Fruit fly (Drosophila melanogaster) whole organism, adult: Measurements from ENCODE around the gene Ssb-c31a.
A peak's percentile ranks its signal among the peaks of the same experiment; 100 is the strongest.

Source experiments
- CG11617 ChIP-seq: fragments of 200-800 bp; sonication (Bioruptor generic); optimal IDR thresholded peaks from 2 replicates; lab custom pipeline; 2017; ENCODE audit warnings: mild to moderate bottlenecking, missing biosample characterization, missing genetic modification reagents, missing genetic modification characterization
- CG12768 ChIP-seq: fragments of 200-800 bp; sonication (Bioruptor generic); optimal IDR thresholded peaks from 2 replicates; lab custom pipeline; 2017; ENCODE audit warnings: missing biosample characterization, missing genetic modification characterization, mild to moderate bottlenecking, moderate library complexity, missing genetic modification reagents
- CG14711 ChIP-seq: fragments of 200-800 bp; sonication (Bioruptor generic); optimal IDR thresholded peaks from 2 replicates; lab custom pipeline; 2018; ENCODE audit warnings: missing biosample characterization, mild to moderate bottlenecking, missing genetic modification characterization, moderate library complexity
- CG1620 ChIP-seq: fragments of 200-800 bp; sonication (Bioruptor generic); optimal IDR thresholded peaks from 2 replicates; lab custom pipeline; 2016; ENCODE audit warnings: missing biosample characterization, missing genetic modification characterization
- CG33017 ChIP-seq: fragments of 200-800 bp; sonication (Bioruptor generic); optimal IDR thresholded peaks from 2 replicates; lab custom pipeline; 2018; ENCODE audit warnings: missing biosample characterization, mild to moderate bottlenecking, missing genetic modification characterization, moderate library complexity
- CG5204 ChIP-seq: fragments of 200-800 bp; sonication (Bioruptor generic); optimal IDR thresholded peaks from 2 replicates; lab custom pipeline; 2016; ENCODE audit warnings: missing biosample characterization, missing genetic modification characterization
- CG7045 ChIP-seq: fragments of 200-800 bp; sonication (Bioruptor generic); optimal IDR thresholded peaks from 2 replicates; lab custom pipeline; 2017; ENCODE audit warnings: missing biosample characterization, mild to moderate bottlenecking, missing genetic modification characterization
- CG7101 ChIP-seq: fragments of 200-800 bp; sonication (Bioruptor generic); optimal IDR thresholded peaks from 2 replicates; lab custom pipeline; 2018; ENCODE audit warnings: missing biosample characterization, mild to moderate bottlenecking, missing genetic modification characterization, moderate library complexity
- Clk ChIP-seq: fragments of 200-800 bp; sonication (Bioruptor generic); optimal IDR thresholded peaks from 2 replicates; lab custom pipeline; 2017; ENCODE audit warnings: missing biosample characterization, missing genetic modification characterization
- Crg-1 ChIP-seq: fragments of 200-800 bp; sonication (Bioruptor generic); optimal IDR thresholded peaks from 2 replicates; lab custom pipeline; 2016; ENCODE audit warnings: missing biosample characterization, missing genetic modification characterization
- Hr96 ChIP-seq: fragments of 200-800 bp; sonication (Bioruptor generic); optimal IDR thresholded peaks from 2 replicates; lab custom pipeline; 2016; ENCODE audit warnings: missing biosample characterization, missing genetic modification characterization
- Mnt ChIP-seq: fragments of 200-800 bp; sonication (Bioruptor generic); optimal IDR thresholded peaks from 2 replicates; lab custom pipeline; 2016; ENCODE audit warnings: missing biosample characterization, mild to moderate bottlenecking, missing genetic modification characterization
- bab1 ChIP-seq: fragments of 200-800 bp; sonication (Bioruptor generic); optimal IDR thresholded peaks from 3 replicates; lab custom pipeline; 2019; ENCODE audit warnings: missing biosample characterization, mild to moderate bottlenecking, missing genetic modification characterization, moderate library complexity
- cic ChIP-seq: fragments of 200-800 bp; sonication (Bioruptor generic); optimal IDR thresholded peaks from 2 replicates; lab custom pipeline; 2017; ENCODE audit warnings: missing biosample characterization, mild to moderate bottlenecking, missing genetic modification characterization, moderate library complexity
- cnc ChIP-seq, 2 experiments: fragments of >200 bp; optimal IDR thresholded peaks; 2 replicates each; lab custom pipeline; 2017
- kay ChIP-seq: fragments of 200-800 bp; sonication (Bioruptor generic); peaks from one replicate; lab custom pipeline; 2016; ENCODE audit warnings: missing biosample characterization, missing genetic modification characterization, borderline replicate concordance
- ovo ChIP-seq: fragments of 200-800 bp; sonication (Bioruptor generic); optimal IDR thresholded peaks from 2 replicates; lab custom pipeline; 2016; ENCODE audit warnings: missing biosample characterization, missing genetic modification characterization
- pad ChIP-seq: fragments of 200-800 bp; sonication (Bioruptor generic); optimal IDR thresholded peaks from 3 replicates; lab custom pipeline; 2017; ENCODE audit warnings: missing biosample characterization, missing genetic modification characterization, mild to moderate bottlenecking, moderate library complexity, missing genetic modification reagents
- tj ChIP-seq: fragments of 200-800 bp; sonication (Bioruptor generic); optimal IDR thresholded peaks from 3 replicates; lab custom pipeline; 2017; ENCODE audit warnings: missing biosample characterization, mild to moderate bottlenecking, missing genetic modification characterization, moderate library complexity
- toe ChIP-seq: fragments of 200-800 bp; sonication (Bioruptor generic); optimal IDR thresholded peaks from 2 replicates; lab custom pipeline; 2016; ENCODE audit warnings: missing biosample characterization, missing genetic modification characterization

The Ssb-c31a gene

DNA sequence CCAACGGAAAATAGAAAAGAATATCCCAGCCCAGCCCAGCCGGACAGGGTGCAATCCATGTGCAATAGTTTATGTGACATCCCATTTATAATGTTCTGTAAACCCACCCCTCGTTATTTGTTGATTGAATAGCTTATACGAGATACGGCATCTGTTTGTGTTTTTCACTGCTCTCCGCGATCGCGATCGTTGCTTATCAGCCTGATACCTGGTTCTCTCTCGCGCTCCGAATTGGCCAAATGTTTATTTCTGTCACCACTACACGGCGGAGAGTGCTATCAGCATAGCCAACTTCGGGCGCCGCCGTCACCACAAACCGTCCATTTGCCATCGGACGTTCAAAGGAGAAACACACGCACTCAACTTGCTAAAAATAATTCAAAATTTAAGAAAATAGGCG, 2.8 kb downstream of the Ssb-c31a start, which contains the start of gene CG8353:
Gene CG8353, plus strand, starts transcription at position 59 of the 400 bp plus-strand sequence.
- TF ChIP-seq CG7045 (GFP tag; lab: Kevin White, UChicago) (peak; percentile 8), Hr96 (GFP tag; lab: Kevin White, UChicago) (no peak), CG5204 (no peak), pad (GFP tag; lab: Kevin White, UChicago) (no peak), toe (GFP tag; lab: Kevin White, UChicago) (no peak), CG11617 (GFP tag; lab: Kevin White, UChicago) (peak; percentile 50), CG14711 (tag; lab: Kevin White, UChicago) (no peak), Crg-1 (GFP tag; lab: Kevin White, UChicago) (no peak), tj (GFP tag; lab: Kevin White, UChicago) (no peak), cnc (optimal IDR thresholded peaks at IDR 0.05; lab: Kevin White, UChicago) (no peak), Clk (GFP tag; lab: Kevin White, UChicago) (no peak), Mnt (peak; percentile 58), ovo (GFP tag; lab: Kevin White, UChicago) (no peak), CG7101 (no peak), CG33017 (tag; lab: Kevin White, UChicago) (peak; percentile 32), CG12768 (peak; percentile 63), bab1 (GFP tag; lab: Kevin White, UChicago) (no peak), kay (no peak), cic (GFP tag; lab: Kevin White, UChicago) (peak; percentile 90), CG1620 (no peak)

DNA sequence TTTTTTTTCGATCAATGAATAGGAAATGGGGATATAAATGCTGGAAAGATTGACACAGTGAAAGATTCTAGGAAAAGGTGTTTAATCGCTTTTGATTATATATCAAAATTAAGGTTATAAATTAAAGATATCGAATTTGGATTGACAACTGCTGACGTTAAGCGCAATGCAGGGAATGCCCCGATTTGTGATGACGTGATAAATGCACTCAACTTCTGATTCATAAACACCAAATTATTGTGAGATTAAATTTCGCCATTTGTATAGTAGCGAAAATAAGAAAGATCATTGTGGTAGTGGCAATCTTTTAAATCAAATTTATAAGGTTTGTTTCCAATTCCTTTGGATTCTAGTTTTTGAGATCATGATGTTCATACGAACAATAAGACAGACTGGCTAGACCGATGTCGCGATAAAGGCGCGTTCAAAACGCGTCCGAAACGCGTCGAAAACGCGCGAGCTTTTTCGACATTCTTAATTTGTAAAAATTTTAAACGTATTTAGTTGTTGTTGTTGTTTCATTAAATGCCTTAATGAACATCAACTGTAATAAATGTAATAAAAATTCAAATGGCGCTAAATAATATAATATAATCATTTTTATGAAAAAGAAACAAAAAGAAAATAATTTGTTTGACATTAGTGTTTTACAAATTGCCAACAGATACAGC, 4.2 kb downstream of the Ssb-c31a start, which contains the start of gene CG8349:
Gene CG8349, plus strand, starts transcription at position 657 of the 671 bp plus-strand sequence.
- TF ChIP-seq kay = peak; percentile 81
- no peak for TF ChIP-seq tj (GFP tag; lab: Kevin White, UChicago)

DNA sequence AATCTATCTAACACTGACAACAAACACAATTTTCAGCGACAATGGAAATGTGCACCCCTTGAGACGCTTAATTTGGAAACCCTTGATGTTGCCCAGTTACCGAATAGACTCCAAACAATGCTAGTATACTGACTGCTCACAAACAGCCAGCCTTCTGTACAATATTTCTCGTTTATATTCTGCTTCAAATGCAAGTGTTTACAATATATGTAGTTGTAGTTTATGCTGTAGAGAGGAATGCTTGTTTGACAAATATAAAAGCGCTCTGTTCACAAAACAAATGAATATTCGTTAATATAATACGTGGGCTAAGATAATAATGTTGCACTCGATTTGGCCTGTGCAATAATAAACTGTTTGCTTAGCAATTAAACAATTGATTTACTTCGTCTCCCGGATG, 6.8 kb downstream of the Ssb-c31a start, which contains the start of gene CG8292:
Gene CG8292, minus strand, starts transcription at position 101 of the 400 bp plus-strand sequence.
- TF ChIP-seq CG7101 (no peak), CG12768 (no peak), Mnt (no peak), CG5204 (no peak), toe (GFP tag; lab: Kevin White, UChicago) (no peak), Hr96 (GFP tag; lab: Kevin White, UChicago) (no peak), CG14711 (tag; lab: Kevin White, UChicago) (no peak), tj (GFP tag; lab: Kevin White, UChicago) (no peak), Crg-1 (GFP tag; lab: Kevin White, UChicago) (no peak), CG11617 (GFP tag; lab: Kevin White, UChicago) (no peak), cic (GFP tag; lab: Kevin White, UChicago) (no peak), cnc (optimal IDR thresholded peaks at IDR 0.05; lab: Kevin White, UChicago) (no peak), CG7045 (GFP tag; lab: Kevin White, UChicago) (no peak), CG33017 (tag; lab: Kevin White, UChicago) (no peak)

DNA sequence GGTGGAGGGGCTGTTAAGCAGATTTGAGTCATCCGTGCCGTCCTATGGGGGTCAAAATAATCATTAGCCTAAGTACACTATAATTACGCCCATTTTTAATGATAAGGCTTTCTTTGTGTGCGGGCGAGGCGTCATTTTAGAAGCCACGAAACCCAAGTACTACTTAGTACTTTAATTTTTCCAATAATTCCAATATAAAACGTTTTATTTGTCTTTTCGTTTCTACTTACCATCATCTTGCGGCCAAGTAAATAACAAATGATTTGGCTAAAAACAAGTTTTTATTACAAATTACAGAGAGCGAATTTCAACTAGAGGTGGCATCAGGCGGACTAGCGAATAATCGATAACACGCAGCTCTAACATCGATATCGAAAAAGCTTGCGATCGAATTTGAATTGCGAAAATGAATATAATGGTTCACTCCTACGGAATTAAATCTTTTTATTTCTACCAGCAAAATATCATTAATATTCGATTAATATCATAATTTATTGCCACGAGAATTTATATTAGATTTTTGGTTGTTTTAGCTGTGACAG, 9.3 kb downstream of the Ssb-c31a start, which contains the start of gene Snx6:
Gene Snx6, minus strand, starts transcription at position 349 of the 542 bp plus-strand sequence.
- TF ChIP-seq Crg-1 (GFP tag; lab: Kevin White, UChicago) = no peak
- TF ChIP-seq kay = peak; percentile 88
- no peak for TF ChIP-seq toe (GFP tag; lab: Kevin White, UChicago)
- TF ChIP-seq bab1 (GFP tag; lab: Kevin White, UChicago) = peak; percentile 48
- no peak for TF ChIP-seq CG33017 (tag; lab: Kevin White, UChicago)

dm6 chr2L:8229134-8229533, 18.0 kb downstream of the Ssb-c31a start:
- no peak for TF ChIP-seq CG12768
- TF ChIP-seq CG11617 (GFP tag; lab: Kevin White, UChicago) = no peak
- TF ChIP-seq Crg-1 (GFP tag; lab: Kevin White, UChicago) = no peak
- no peak for TF ChIP-seq pad (GFP tag; lab: Kevin White, UChicago)
- no peak for TF ChIP-seq bab1 (GFP tag; lab: Kevin White, UChicago)
- peak; percentile 75 for TF ChIP-seq cic (GFP tag; lab: Kevin White, UChicago)
- TF ChIP-seq CG5204 = no peak
- peak; percentile 5 for TF ChIP-seq CG7045 (GFP tag; lab: Kevin White, UChicago)
- TF ChIP-seq kay = no peak
- no peak for TF ChIP-seq CG7101
- no peak for TF ChIP-seq Mnt
- TF ChIP-seq CG33017 (tag; lab: Kevin White, UChicago) = no peak

DNA sequence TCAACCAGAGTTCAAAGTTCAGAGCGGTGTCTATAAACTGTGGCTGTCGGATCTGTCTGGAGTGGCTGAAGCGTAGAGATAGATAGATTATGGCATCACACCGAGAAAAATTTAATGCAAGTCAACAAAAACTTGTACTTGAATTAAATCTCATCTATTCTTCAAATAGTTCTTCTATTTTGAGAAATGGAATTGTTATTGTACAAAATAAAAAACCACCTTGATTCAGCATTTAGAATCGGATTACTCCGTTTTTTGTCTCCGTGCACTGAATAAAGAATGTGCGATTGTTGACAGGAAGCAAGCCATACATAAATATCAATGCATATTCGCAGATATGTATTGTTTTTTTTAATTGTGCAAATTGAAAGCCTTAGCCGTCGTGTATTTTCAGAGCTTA, 18.5 kb downstream of the Ssb-c31a start:
- TF ChIP-seq CG11617 (GFP tag; lab: Kevin White, UChicago) (no peak), ovo (GFP tag; lab: Kevin White, UChicago) (no peak), CG33017 (tag; lab: Kevin White, UChicago) (no peak), kay (no peak), Crg-1 (GFP tag; lab: Kevin White, UChicago) (no peak), CG5204 (no peak), bab1 (GFP tag; lab: Kevin White, UChicago) (no peak), Clk (GFP tag; lab: Kevin White, UChicago) (no peak), CG7101 (no peak), CG7045 (GFP tag; lab: Kevin White, UChicago) (no peak)
